Worm (Caenorhabditis elegans): ENCODE measurements around the gene fkb-4.

DNA sequence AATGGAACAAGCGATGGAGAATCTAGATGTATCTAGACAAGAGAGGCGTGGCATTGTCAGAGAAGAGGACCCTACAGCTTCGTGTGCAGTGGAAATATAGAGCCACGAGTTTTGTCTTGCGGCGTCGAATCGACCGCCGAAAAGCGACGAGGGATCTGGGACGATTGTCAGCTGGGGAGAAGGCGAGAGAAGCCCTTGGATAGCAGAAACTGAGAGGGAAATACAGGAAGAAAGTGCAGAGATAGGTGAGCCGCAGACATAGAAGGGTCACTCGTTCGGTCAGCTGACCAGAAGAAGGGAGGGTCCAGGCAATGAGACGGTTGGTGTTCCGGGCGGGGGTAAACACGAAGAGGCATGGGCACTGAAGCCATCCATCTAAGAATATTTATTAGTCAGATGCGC lies 27.6 kb upstream of the fkb-4 start:
- no peak for TF ChIP-seq ama-1 (optimal IDR thresholded peaks at IDR 0.05)
- no peak for TF ChIP-seq sea-2 (GFP tag; optimal IDR thresholded peaks at IDR 0.05)
- no peak for TF ChIP-seq ceh-16 (tag; optimal IDR thresholded peaks at IDR 0.05)
- no peak for TF ChIP-seq fos-1 (tag; optimal IDR thresholded peaks at IDR 0.05)
- peak; percentile 80 for TF ChIP-seq nfya-1 (tag; optimal IDR thresholded peaks at IDR 0.05; ENCODE audit: insufficient read depth)
- TF ChIP-seq nhr-11 (tag; optimal IDR thresholded peaks at IDR 0.05): peak; percentile 13
- no peak for TF ChIP-seq ztf-11 (tag; optimal IDR thresholded peaks at IDR 0.05)
- no peak for TF ChIP-seq daf-12 (tag; optimal IDR thresholded peaks at IDR 0.05)
- TF ChIP-seq mdl-1 (tag; optimal IDR thresholded peaks at IDR 0.05): no peak
- no peak for TF ChIP-seq elt-3 (tag; optimal IDR thresholded peaks at IDR 0.05)
- no peak for TF ChIP-seq pqm-1 (tag; optimal IDR thresholded peaks at IDR 0.05)
- no peak for TF ChIP-seq ceh-9 (tag; optimal IDR thresholded peaks at IDR 0.05)
- no peak for TF ChIP-seq nhr-28 (tag; optimal IDR thresholded peaks at IDR 0.05)
- TF ChIP-seq nhr-25 (tag; optimal IDR thresholded peaks at IDR 0.05): no peak

All from whole organism, L3 larva.